Worm (Caenorhabditis elegans): ENCODE data around the gene sdc-3.

sdc-3 gene

ce11 chrV:15078560-15078959, 30.6 kb upstream of the sdc-3 start:
- TF ChIP-seq attf-5 (GFP tag; optimal IDR thresholded peaks at IDR 0.05) (no peak), B0019.2 (GFP tag; conservative IDR thresholded peaks at IDR 0.05) (no peak), F23B12.7 (tag; optimal IDR thresholded peaks at IDR 0.05; ENCODE audit: insufficient read depth) (no peak), nhr-80 (tag; optimal IDR thresholded peaks at IDR 0.05) (no peak), tbx-9 (tag; optimal IDR thresholded peaks at IDR 0.05; ENCODE audit: borderline replicate concordance) (no peak), tbp1 (GFP tag; optimal IDR thresholded peaks at IDR 0.05) (no peak), aptf-3 (GFP tag; IDR thresholded peaks at IDR 0.05) (no peak), C17E4.6 (GFP tag; IDR thresholded peaks at IDR 0.05) (no peak), mes-4 (tag; optimal IDR thresholded peaks at IDR 0.05) (no peak), mcd-1 (GFP tag; IDR thresholded peaks at IDR 0.05) (no peak), egl-18 (GFP tag; IDR thresholded peaks at IDR 0.05) (no peak), snpc-3.4 (tag; optimal IDR thresholded peaks at IDR 0.05) (no peak), ceh-91 (GFP tag; IDR thresholded peaks at IDR 0.05) (no peak)

- no peak for TF ChIP-seq B0336.3 (GFP tag; IDR thresholded peaks at IDR 0.05)
- TF ChIP-seq ceh-27 (GFP tag; optimal IDR thresholded peaks at IDR 0.05) = peak; percentile 55
- TF ChIP-seq K12H6.12 (tag; optimal IDR thresholded peaks at IDR 0.05) = peak; percentile 7
- peak; percentile 27; the same call in 1 of the 2 replicates for TF ChIP-seq hmg-1.2 (GFP tag; IDR thresholded peaks at IDR 0.05)
- TF ChIP-seq mes-4 (tag; optimal IDR thresholded peaks at IDR 0.05) = no peak
- no peak for TF ChIP-seq dpff-1 (tag; optimal IDR thresholded peaks at IDR 0.05)
- TF ChIP-seq sdz-38 (tag; optimal IDR thresholded peaks at IDR 0.05) = no peak
Observed at ce11 chrV:15074907-15075306, 26.9 kb upstream of the sdc-3 start.

- TF ChIP-seq aptf-3 (GFP tag; IDR thresholded peaks at IDR 0.05) (no peak), somi-1 (GFP tag; optimal IDR thresholded peaks at IDR 0.05) (no peak), B0019.2 (GFP tag; conservative IDR thresholded peaks at IDR 0.05) (no peak), ceh-27 (GFP tag; optimal IDR thresholded peaks at IDR 0.05) (peak; percentile 69), ekl-4 (GFP tag; IDR thresholded peaks at IDR 0.05) (no peak), repo-1 (tag; optimal IDR thresholded peaks at IDR 0.05) (no peak), ztf-25 (GFP tag; IDR thresholded peaks at IDR 0.05) (no peak)
Observed at ce11 chrV:15072738-15073137, 24.7 kb upstream of the sdc-3 start.

- TF ChIP-seq ekl-4 (GFP tag; IDR thresholded peaks at IDR 0.05) (no peak), egrh-3 (GFP tag; IDR thresholded peaks at IDR 0.05) (0 out of 2 replicates have a peak, but pooled peaks have one; percentile 15), ceh-27 (GFP tag; optimal IDR thresholded peaks at IDR 0.05) (peak; percentile 13), ztf-18 (tag; optimal IDR thresholded peaks at IDR 0.05) (peak; percentile 29), hmg-1.2 (GFP tag; IDR thresholded peaks at IDR 0.05) (peak; percentile 69), ztf-3 (GFP tag; optimal IDR thresholded peaks at IDR 0.05) (no peak), B0336.3 (GFP tag; IDR thresholded peaks at IDR 0.05) (peak; percentile 39; the same call in 1 of the 2 replicates), dpff-1 (tag; optimal IDR thresholded peaks at IDR 0.05) (no peak), akir-1 (GFP tag; optimal IDR thresholded peaks at IDR 0.05) (no peak), lin-40 (tag; optimal IDR thresholded peaks at IDR 0.05) (peak; percentile 76), snpc-4 (GFP tag; optimal IDR thresholded peaks at IDR 0.05) (no peak), snpc-4 (tag; optimal IDR thresholded peaks at IDR 0.05) (peak in 2 of 4 experiments; percentile 34 to 55), K12H6.12 (tag; optimal IDR thresholded peaks at IDR 0.05) (peak; percentile 89), ZK185.1 (tag; optimal IDR thresholded peaks at IDR 0.05; ENCODE audit: poor library complexity, severe bottlenecking) (no peak), unc-62 (GFP tag; optimal IDR thresholded peaks at IDR 0.05) (no peak), tbp1 (GFP tag; optimal IDR thresholded peaks at IDR 0.05) (peak; percentile 10), egl-18 (GFP tag; IDR thresholded peaks at IDR 0.05) (no peak), ceh-40 (GFP tag; IDR thresholded peaks at IDR 0.05) (no peak), ets-4 (GFP tag; optimal IDR thresholded peaks at IDR 0.05) (no peak), ceh-100 (GFP tag; IDR thresholded peaks at IDR 0.05) (no peak), madf-10 (tag; optimal IDR thresholded peaks at IDR 0.05) (peak; percentile 20), cebp-2 (GFP tag; IDR thresholded peaks at IDR 0.05) (no peak), attf-5 (GFP tag; optimal IDR thresholded peaks at IDR 0.05) (peak; percentile 38), ceh-79 (tag; optimal IDR thresholded peaks at IDR 0.05) (no peak), mcd-1 (GFP tag; IDR thresholded peaks at IDR 0.05) (peak; percentile 51), cebp-1 (GFP tag; IDR thresholded peaks at IDR 0.05) (no peak), cebp-1 (tag; optimal IDR thresholded peaks at IDR 0.05) (peak; percentile 67), K11D2.4 (GFP tag; IDR thresholded peaks at IDR 0.05) (peak; percentile 56; the same call in 1 of the 2 replicates)
Observed at ce11 chrV:15071015-15071810, 23.2 kb upstream of the sdc-3 start, which contains the start of gene unc-76. Gene unc-76 (plus strand): TSS chrV:15071760.
